Worm (Caenorhabditis elegans) whole organism, L3 larva: Measurements from ENCODE around the gene C51E3.6.

Experiments used
- R02D3.7 ChIP-seq: fragments of 150-350 bp; optimal IDR thresholded peaks from 2 replicates; lab custom pipeline; 2014; ENCODE audit warnings: missing biosample characterization, missing genetic modification characterization
- ceh-82 ChIP-seq: fragments of 150-350 bp; optimal IDR thresholded peaks from 2 replicates; lab custom pipeline; 2014; ENCODE audit warnings: missing biosample characterization, missing genetic modification characterization
- eor-1 ChIP-seq, 2 experiments: fragments of 150-350 bp; optimal IDR thresholded peaks; 2 replicates each; lab custom pipeline; 2014 to 2018; ENCODE audit warnings: missing biosample characterization in 2 of 2, missing genetic modification characterization in 2 of 2
- fkh-2 ChIP-seq: fragments of 150-350 bp; optimal IDR thresholded peaks from 2 replicates; lab custom pipeline; 2014; ENCODE audit warnings: missing biosample characterization, missing genetic modification reagents, missing genetic modification characterization
- nhr-25 ChIP-seq: sonication (generic microtip); optimal IDR thresholded peaks from 2 replicates; lab custom pipeline; 2017; ENCODE audit warnings: missing biosample characterization, missing genetic modification characterization
- pha-4 ChIP-seq: fragments of 150-350 bp; optimal IDR thresholded peaks from 2 replicates; lab custom pipeline; 2014; ENCODE audit warnings: missing biosample characterization, missing genetic modification reagents, missing genetic modification characterization
- sea-2 ChIP-seq: fragments of 150-350 bp; sonication (generic microtip); optimal IDR thresholded peaks from 4 replicates; lab custom pipeline; 2014; ENCODE audit warnings: missing biosample characterization, missing genetic modification reagents, missing genetic modification characterization
- ztf-11 ChIP-seq: fragments of 150-350 bp; optimal IDR thresholded peaks from 2 replicates; lab custom pipeline; 2014; ENCODE audit warnings: missing biosample characterization, missing genetic modification characterization

ce11 chrV:10117465-10117864 lies 48.8 kb downstream of the C51E3.6 start, which contains the start of gene C08B6.5:
- TF ChIP-seq R02D3.7 = no peak
- TF ChIP-seq pha-4 (tag; lab: Kevin White, UChicago) = no peak
- no peak for TF ChIP-seq ceh-82 (tag; lab: Kevin White, UChicago)
- TF ChIP-seq fkh-2 (tag; lab: Kevin White, UChicago) = no peak
- no peak for TF ChIP-seq eor-1 (tag; optimal IDR thresholded peaks at IDR 0.05; lab: Kevin White, UChicago)
- no peak for TF ChIP-seq ztf-11 (tag; lab: Kevin White, UChicago)
- no peak for TF ChIP-seq sea-2 (GFP tag; lab: Kevin White, UChicago)
- TF ChIP-seq nhr-25 (tag; lab: Kevin White, UChicago) = no peak
